Fruit fly (Drosophila melanogaster): Measurements from ENCODE around the gene dl.
A peak's percentile ranks its signal among the peaks of the same experiment; 100 is the strongest.

Gene dl

DNA sequence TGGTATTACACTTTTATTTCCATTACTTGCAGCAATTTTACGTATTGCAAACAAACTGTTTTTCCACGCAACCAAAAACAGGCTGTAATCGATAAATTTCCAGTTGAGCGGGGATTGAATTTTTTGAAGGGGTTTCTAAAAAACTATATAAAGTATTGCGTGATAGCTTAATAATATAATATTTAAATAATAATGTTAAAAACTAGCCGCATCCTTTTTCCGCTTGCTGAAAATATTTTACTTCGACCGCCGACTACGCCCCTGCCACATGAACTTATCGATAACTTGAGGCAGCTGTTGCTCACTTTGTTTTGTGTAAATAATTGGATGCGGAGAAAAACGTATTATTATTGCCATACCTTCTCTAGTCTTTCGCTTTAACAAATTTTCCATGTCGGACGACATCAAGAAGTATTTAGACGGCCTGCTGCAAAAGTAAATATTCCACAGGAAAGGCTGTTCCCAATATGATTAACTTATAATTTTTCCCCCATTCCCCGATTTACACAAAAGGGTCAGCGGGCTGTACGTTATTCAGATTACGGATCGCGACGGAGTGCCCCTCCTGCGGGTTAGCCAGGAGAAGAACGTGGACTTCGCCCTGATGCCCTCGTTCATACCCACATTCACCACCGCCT is 30.9 kb upstream of the dl start, which contains the start of the genes fws and Lamtor3 (continued):
- TF ChIP-seq trh (GFP tag; optimal IDR thresholded peaks at IDR 0.05) (peak; percentile 91), CG17385 (GFP tag; optimal IDR thresholded peaks at IDR 0.05) (peak; percentile 96), CG7372 (GFP tag; IDR thresholded peaks at IDR 0.05) (peak; percentile 99), CG11696 (GFP tag; IDR thresholded peaks at IDR 0.05) (peak; percentile 94), CG9609 (GFP tag; optimal IDR thresholded peaks at IDR 0.05) (peak; percentile 90), fru (optimal IDR thresholded peaks at IDR 0.05) (no peak), Hr78 (GFP tag; optimal IDR thresholded peaks at IDR 0.05) (no peak), Ets97D (GFP tag; optimal IDR thresholded peaks at IDR 0.05) (peak; percentile 75), grn (GFP tag; optimal IDR thresholded peaks at IDR 0.05) (no peak), Hmr (GFP tag; optimal IDR thresholded peaks at IDR 0.05) (peak; percentile 99), knrl (GFP tag; IDR thresholded peaks at IDR 0.05; ENCODE audit: partially characterized antibody) (0 out of 3 replicates have a peak, but pooled peaks have one; percentile 32), CG7839 (tag; optimal IDR thresholded peaks at IDR 0.05) (peak; percentile 99), stwl (tag; optimal IDR thresholded peaks at IDR 0.05) (peak; percentile 87), CG11504 (tag; optimal IDR thresholded peaks at IDR 0.05) (peak; percentile 95), fd3F (GFP tag; optimal IDR thresholded peaks at IDR 0.05) (peak; percentile 98), wor (GFP tag; IDR thresholded peaks at IDR 0.05) (peak; percentile 99), Atf6 (GFP tag; IDR thresholded peaks at IDR 0.05) (peak; percentile 98), CG17361 (GFP tag; IDR thresholded peaks at IDR 0.05) (peak; percentile 98), ro (GFP tag; IDR thresholded peaks at IDR 0.05) (peak; percentile 97), aop (GFP tag; IDR thresholded peaks at IDR 0.05) (peak; percentile 93), CG8478 (optimal IDR thresholded peaks at IDR 0.05) (no peak), Rx (GFP tag; IDR thresholded peaks at IDR 0.05) (peak; percentile 99), CG9437 (GFP tag; optimal IDR thresholded peaks at IDR 0.05) (peak; percentile 96), Stat92E (GFP tag; optimal IDR thresholded peaks at IDR 0.05) (peak in 1 of 3 experiments; percentile 49), Gsc (GFP tag; IDR thresholded peaks at IDR 0.05) (peak; percentile 97), sna (GFP tag; IDR thresholded peaks at IDR 0.05; ENCODE audit: partially characterized antibody) (0 out of 2 replicates have a peak, but pooled peaks have one; percentile 40), Antp (GFP tag; optimal IDR thresholded peaks at IDR 0.05) (peak; percentile 72), CG6765 (GFP tag; optimal IDR thresholded peaks at IDR 0.05) (peak; percentile 91), CG12942 (GFP tag; optimal IDR thresholded peaks at IDR 0.05) (peak; percentile 96), Deaf1 (tag; optimal IDR thresholded peaks at IDR 0.05) (peak; percentile 77), CG30020 (tag; optimal IDR thresholded peaks at IDR 0.05) (peak; percentile 85), pnt (GFP tag; optimal IDR thresholded peaks at IDR 0.05) (peak; percentile 42), CG32767 (GFP tag; IDR thresholded peaks at IDR 0.05) (peak; percentile 98), Lpt (GFP tag; optimal IDR thresholded peaks at IDR 0.05) (no peak), CG43689 (GFP tag; IDR thresholded peaks at IDR 0.05) (peak; percentile 98), tll (GFP tag; optimal IDR thresholded peaks at IDR 0.05) (peak in 1 of 2 experiments; percentile 38), slbo (GFP tag; IDR thresholded peaks at IDR 0.05) (peak; percentile 100), Mad (GFP tag; optimal IDR thresholded peaks at IDR 0.05) (peak; percentile 96), Fer2 (tag; optimal IDR thresholded peaks at IDR 0.05) (peak; percentile 96), Ravus (GFP tag; IDR thresholded peaks at IDR 0.05) (peak; percentile 96), CG14014 (GFP tag; IDR thresholded peaks at IDR 0.05) (peak; percentile 99), CG3838 (GFP tag; optimal IDR thresholded peaks at IDR 0.05) (peak; percentile 87), MTF-1 (GFP tag; optimal IDR thresholded peaks at IDR 0.05; ENCODE audit: borderline replicate concordance) (peak; percentile 95), CG10959 (GFP tag; IDR thresholded peaks at IDR 0.05) (peak; percentile 96), CG1233 (GFP tag; optimal IDR thresholded peaks at IDR 0.05) (peak; percentile 98), fd64A (GFP tag; optimal IDR thresholded peaks at IDR 0.05) (peak; percentile 93), CG8089 (GFP tag; optimal IDR thresholded peaks at IDR 0.05) (peak; percentile 68), CG3163 (GFP tag; optimal IDR thresholded peaks at IDR 0.05) (peak; percentile 58), sisA (GFP tag; IDR thresholded peaks at IDR 0.05) (peak; percentile 98), CG17186 (GFP tag; optimal IDR thresholded peaks at IDR 0.05) (peak; percentile 91)
